Fruit fly (Drosophila melanogaster) whole organism, embryonic: ENCODE measurements around the gene CG13126.
A peak's percentile ranks its signal among the peaks of the same experiment; 100 is the strongest.

Experiments used
- Antp ChIP-seq: fragments of 200-800 bp; sonication (Bioruptor generic); optimal IDR thresholded peaks from 3 replicates; lab custom pipeline; 2016; ENCODE audit warnings: missing biosample characterization, missing genetic modification characterization
- BEAF-32 ChIP-seq: fragments of 200-800 bp; sonication (Bioruptor generic); optimal IDR thresholded peaks from 3 replicates; lab custom pipeline; 2017; ENCODE audit warnings: missing biosample characterization, missing genetic modification characterization, mild to moderate bottlenecking, moderate library complexity, missing genetic modification reagents
- CG10431 ChIP-seq: fragments of 200-800 bp; sonication (Bioruptor generic); optimal IDR thresholded peaks from 3 replicates; lab custom pipeline; 2018; ENCODE audit warnings: missing biosample characterization, mild to moderate bottlenecking, missing genetic modification characterization
- CG10565 ChIP-seq: fragments of 200-800 bp; sonication (Bioruptor generic); optimal IDR thresholded peaks from 3 replicates; lab custom pipeline; 2016; ENCODE audit warnings: missing biosample characterization, mild to moderate bottlenecking, missing genetic modification characterization
- CG10654 ChIP-seq: fragments of 200-800 bp; sonication (Bioruptor generic); optimal IDR thresholded peaks from 2 replicates; lab custom pipeline; 2016; ENCODE audit warnings: missing biosample characterization, missing genetic modification characterization
- CG11093 ChIP-seq: fragments of 200-800 bp; sonication (Bioruptor generic); IDR thresholded peaks from 3 replicates; pipeline ENCODE4 v1.3.6; 2022; ENCODE audit warnings: missing biosample characterization, missing genetic modification characterization
- CG11247 ChIP-seq: fragments of 200-800 bp; sonication (Bioruptor generic); IDR thresholded peaks from 2 replicates; pipeline ENCODE4 v1.3.6; 2022; ENCODE audit warnings: missing biosample characterization, missing genetic modification characterization
- CG13296 ChIP-seq: fragments of 200-800 bp; sonication (Bioruptor generic); optimal IDR thresholded peaks from 3 replicates; lab custom pipeline; 2018; ENCODE audit warnings: missing biosample characterization, mild to moderate bottlenecking, missing genetic modification characterization
- CG15696 ChIP-seq: fragments of 200-800 bp; sonication (Bioruptor generic); optimal IDR thresholded peaks from 2 replicates; lab custom pipeline; 2019; ENCODE audit warnings: missing biosample characterization, mild to moderate bottlenecking, missing genetic modification characterization, moderate library complexity
- CG18619 ChIP-seq: fragments of 200-800 bp; sonication (Bioruptor generic); optimal IDR thresholded peaks from 3 replicates; lab custom pipeline; 2017; ENCODE audit warnings: missing biosample characterization, mild to moderate bottlenecking, missing genetic modification characterization
- CG3065 ChIP-seq: fragments of 200-800 bp; sonication (Bioruptor generic); optimal IDR thresholded peaks from 2 replicates; lab custom pipeline; 2016; ENCODE audit warnings: missing biosample characterization, missing genetic modification characterization
- CG3995 ChIP-seq: fragments of 200-800 bp; sonication (Bioruptor generic); optimal IDR thresholded peaks from 3 replicates; lab custom pipeline; 2016; ENCODE audit warnings: missing biosample characterization, missing genetic modification characterization
- CG6272 ChIP-seq: fragments of 200-800 bp; sonication (Bioruptor generic); IDR thresholded peaks from 2 replicates; pipeline ENCODE4 v1.3.6; 2022; ENCODE audit warnings: missing biosample characterization, missing genetic modification characterization
- CG6683 ChIP-seq: fragments of 200-800 bp; sonication (Bioruptor generic); optimal IDR thresholded peaks from 2 replicates; lab custom pipeline; 2017; ENCODE audit warnings: missing biosample characterization, mild to moderate bottlenecking, missing genetic modification characterization, missing genetic modification reagents
- CG6791 ChIP-seq: fragments of 200-800 bp; sonication (Bioruptor generic); IDR thresholded peaks from 3 replicates; pipeline ENCODE4 v1.3.6; 2022; ENCODE audit warnings: missing biosample characterization, missing genetic modification characterization; ENCODE audit not compliant: partially characterized antibody
- CG7963 ChIP-seq: fragments of 200-800 bp; sonication (Bioruptor generic); IDR thresholded peaks from 3 replicates; pipeline ENCODE4 v1.3.6; 2022; ENCODE audit warnings: missing biosample characterization, missing genetic modification characterization; ENCODE audit not compliant: partially characterized antibody
- CG8281 ChIP-seq: fragments of 200-800 bp; sonication (Bioruptor generic); optimal IDR thresholded peaks from 2 replicates; lab custom pipeline; 2018; ENCODE audit warnings: missing biosample characterization, mild to moderate bottlenecking, missing genetic modification characterization, moderate library complexity
- CG9609 ChIP-seq: fragments of 200-800 bp; sonication (Bioruptor generic); optimal IDR thresholded peaks from 3 replicates; lab custom pipeline; 2016; ENCODE audit warnings: missing biosample characterization, missing genetic modification characterization
- CrebB ChIP-seq: fragments of 200-800 bp; sonication (Bioruptor generic); optimal IDR thresholded peaks from 3 replicates; lab custom pipeline; 2018; ENCODE audit warnings: missing biosample characterization, mild to moderate bottlenecking, missing genetic modification characterization
- Dbx ChIP-seq: fragments of 200-800 bp; sonication (Bioruptor generic); IDR thresholded peaks from 3 replicates; pipeline ENCODE4 v1.3.6; 2022; ENCODE audit warnings: missing biosample characterization, missing genetic modification characterization
- Dp ChIP-seq: fragments of 200-800 bp; sonication (Bioruptor generic); optimal IDR thresholded peaks from 2 replicates; lab custom pipeline; 2018; ENCODE audit warnings: missing biosample characterization, mild to moderate bottlenecking, missing genetic modification characterization, moderate library complexity
- HLH3B ChIP-seq: fragments of 200-800 bp; sonication (Bioruptor generic); IDR thresholded peaks from 2 replicates; pipeline ENCODE4 v1.3.6; 2022; ENCODE audit warnings: missing biosample characterization, missing genetic modification characterization
- Hr3 ChIP-seq: fragments of 200-800 bp; sonication (Bioruptor generic); optimal IDR thresholded peaks from 3 replicates; lab custom pipeline; 2016; ENCODE audit warnings: missing biosample characterization, missing genetic modification characterization
- Hsf ChIP-seq: fragments of 200-800 bp; sonication (Bioruptor generic); optimal IDR thresholded peaks from 3 replicates; lab custom pipeline; 2016; ENCODE audit warnings: missing biosample characterization, missing genetic modification characterization
- Med ChIP-seq: fragments of 200-800 bp; sonication (Bioruptor generic); peaks from one replicate; lab custom pipeline; 2016; ENCODE audit warnings: missing biosample characterization, missing genetic modification characterization, mild to moderate bottlenecking, inconsistent platforms, moderate library complexity
- Sox100B ChIP-seq: fragments of 200-800 bp; sonication (Bioruptor generic); optimal IDR thresholded peaks from 3 replicates; lab custom pipeline; 2018; ENCODE audit warnings: missing biosample characterization, mild to moderate bottlenecking, missing genetic modification characterization
- Spps ChIP-seq: fragments of 200-800 bp; sonication (Bioruptor generic); optimal IDR thresholded peaks from 2 replicates; lab custom pipeline; 2018; ENCODE audit warnings: missing biosample characterization, mild to moderate bottlenecking, missing genetic modification characterization
- chinmo ChIP-seq: fragments of 200-800 bp; sonication (Bioruptor generic); IDR thresholded peaks from 4 replicates; pipeline ENCODE4 v1.3.6; 2022; ENCODE audit warnings: missing biosample characterization, missing genetic modification characterization; ENCODE audit not compliant: partially characterized antibody
- cwo ChIP-seq: fragments of 200-800 bp; sonication (Bioruptor generic); optimal IDR thresholded peaks from 3 replicates; lab custom pipeline; 2017; ENCODE audit warnings: missing biosample characterization, missing genetic modification characterization, mild to moderate bottlenecking, moderate library complexity, missing genetic modification reagents
- dysf ChIP-seq: fragments of 200-800 bp; sonication (Bioruptor generic); IDR thresholded peaks from 3 replicates; pipeline ENCODE4 v1.3.6; 2022; ENCODE audit warnings: missing biosample characterization, missing genetic modification characterization
- esg ChIP-seq: fragments of 200-800 bp; sonication (Bioruptor generic); conservative IDR thresholded peaks from 2 replicates; pipeline ENCODE4 v1.3.6; 2022; ENCODE audit warnings: missing biosample characterization, missing genetic modification characterization
- ewg ChIP-seq: fragments of 200-800 bp; sonication (Bioruptor generic); optimal IDR thresholded peaks from 3 replicates; lab custom pipeline; 2017; ENCODE audit warnings: mild to moderate bottlenecking, missing biosample characterization, missing genetic modification reagents, missing genetic modification characterization
- grn ChIP-seq: fragments of 200-800 bp; sonication (Bioruptor generic); optimal IDR thresholded peaks from 3 replicates; lab custom pipeline; 2017; ENCODE audit warnings: missing biosample characterization, missing genetic modification characterization
- ken ChIP-seq: fragments of 200-800 bp; sonication (Bioruptor generic); IDR thresholded peaks from 3 replicates; pipeline ENCODE4 v1.3.6; 2022; ENCODE audit warnings: missing biosample characterization, missing genetic modification characterization
- klu ChIP-seq: fragments of 200-800 bp; sonication (Bioruptor generic); IDR thresholded peaks from 2 replicates; pipeline ENCODE4 v1.3.6; 2022; ENCODE audit warnings: missing biosample characterization, missing genetic modification characterization
- lab ChIP-seq: fragments of 200-800 bp; sonication (Bioruptor generic); optimal IDR thresholded peaks from 3 replicates; lab custom pipeline; 2017; ENCODE audit warnings: missing biosample characterization, missing genetic modification characterization, mild to moderate bottlenecking, moderate library complexity, missing genetic modification reagents
- lbe ChIP-seq: fragments of 200-800 bp; sonication (Bioruptor generic); optimal IDR thresholded peaks from 2 replicates; lab custom pipeline; 2016; ENCODE audit warnings: missing biosample characterization, mild to moderate bottlenecking, missing genetic modification characterization
- mam ChIP-seq: fragments of 200-800 bp; sonication (Bioruptor generic); optimal IDR thresholded peaks from 3 replicates; lab custom pipeline; 2016; ENCODE audit warnings: missing biosample characterization, missing genetic modification characterization
- nau ChIP-seq: fragments of 200-800 bp; sonication (Bioruptor generic); optimal IDR thresholded peaks from 3 replicates; lab custom pipeline; 2017; ENCODE audit warnings: missing biosample characterization, mild to moderate bottlenecking, missing genetic modification characterization, missing genetic modification reagents
- pan ChIP-seq, 4 experiments: fragments of >200 bp in 3 of 4; fragments of 200-800 bp in 1 of 4; sonication (Bioruptor generic) in 1 of 4; optimal IDR thresholded peaks in 3 of 4; IDR thresholded peaks in 1 of 4; 2 replicates each; pipeline versions ENCODE4 v1.3.6 to Lab custom; 2017 to 2022; ENCODE audit warnings: missing biosample characterization in 2 of 4, missing genetic modification characterization in 2 of 4, mixed read lengths in 1 of 4
- pzg ChIP-seq: fragments of 200-800 bp; sonication (Bioruptor generic); optimal IDR thresholded peaks from 3 replicates; lab custom pipeline; 2018; ENCODE audit warnings: missing biosample characterization, mild to moderate bottlenecking, missing genetic modification characterization, moderate library complexity
- repo ChIP-seq: fragments of 200-800 bp; sonication (Bioruptor generic); optimal IDR thresholded peaks from 2 replicates; lab custom pipeline; 2016; ENCODE audit warnings: missing biosample characterization, missing genetic modification characterization
- ro ChIP-seq: fragments of 200-800 bp; sonication (Bioruptor generic); IDR thresholded peaks from 2 replicates; pipeline ENCODE4 v1.3.6; 2022; ENCODE audit warnings: missing biosample characterization, missing genetic modification characterization
- sc ChIP-seq, 3 experiments: fragments of >200 bp in 2 of 3; fragments of 200-800 bp in 1 of 3; sonication (Bioruptor generic) in 1 of 3; optimal IDR thresholded peaks; 2 replicates in 2 of 3; 3 replicates in 1 of 3; lab custom pipeline; 2017; ENCODE audit warnings: mild to moderate bottlenecking in 1 of 3, missing biosample characterization in 1 of 3, missing genetic modification characterization in 1 of 3, missing genetic modification reagents in 1 of 3
- schlank ChIP-seq: fragments of 200-800 bp; sonication (Bioruptor generic); optimal IDR thresholded peaks from 2 replicates; lab custom pipeline; 2018; ENCODE audit warnings: missing biosample characterization, mild to moderate bottlenecking, missing genetic modification characterization
- slp2 ChIP-seq: fragments of 200-800 bp; sonication (Bioruptor generic); optimal IDR thresholded peaks from 2 replicates; lab custom pipeline; 2016; ENCODE audit warnings: missing biosample characterization, missing genetic modification characterization
- tup ChIP-seq: fragments of 200-800 bp; sonication (Bioruptor generic); optimal IDR thresholded peaks from 2 replicates; lab custom pipeline; 2016; ENCODE audit warnings: missing biosample characterization, mild to moderate bottlenecking, missing genetic modification characterization, moderate library complexity
- zen ChIP-seq: fragments of 200-800 bp; sonication (Bioruptor generic); optimal IDR thresholded peaks from 3 replicates; lab custom pipeline; 2018; ENCODE audit warnings: missing biosample characterization, mild to moderate bottlenecking, missing genetic modification characterization, moderate library complexity

CG13126 gene

dm6 chr2L:9938631-9939256 lies 15.2 kb downstream of the CG13126 start, which contains the start of the genes Datp and CG4619 (continued):
- TF ChIP-seq CG6791 = peak; percentile 65; the same call in 1 of the 3 replicates
- TF ChIP-seq CG18619 (GFP tag; lab: Kevin White, UChicago) = peak; percentile 54
- no peak for TF ChIP-seq chinmo
- peak; percentile 96 for TF ChIP-seq Med (GFP tag; lab: Kevin White, UChicago)
- peak; percentile 36 for TF ChIP-seq CG3995 (GFP tag; lab: Kevin White, UChicago)
- peak; percentile 12 for TF ChIP-seq CG10654 (GFP tag; lab: Kevin White, UChicago)
- no peak for TF ChIP-seq tup
- TF ChIP-seq repo (GFP tag; lab: Kevin White, UChicago) = peak; percentile 16
- TF ChIP-seq cwo = no peak
- peak; percentile 67 for TF ChIP-seq zen (tag; lab: Kevin White, UChicago)
- TF ChIP-seq grn (GFP tag; lab: Kevin White, UChicago) = no peak
- peak; percentile 64 for TF ChIP-seq lab
- TF ChIP-seq dysf (GFP tag; lab: Robert Waterston, UW) = peak; percentile 55; the same call in 2 of the 3 replicates
- no peak for TF ChIP-seq nau (GFP tag; lab: Kevin White, UChicago)
- no peak for TF ChIP-seq esg (GFP tag; lab: Robert Waterston, UW)
- TF ChIP-seq CG6683 (GFP tag; lab: Kevin White, UChicago) = no peak
- no peak for TF ChIP-seq CrebB
- TF ChIP-seq CG11247 (GFP tag; lab: Robert Waterston, UW) = peak; percentile 21; the same call in 1 of the 2 replicates
- TF ChIP-seq CG3065 = no peak
- no peak for TF ChIP-seq CG10565
- no peak for TF ChIP-seq slp2 (GFP tag; lab: Kevin White, UChicago)
- no peak for TF ChIP-seq Spps
- TF ChIP-seq CG11093 = no peak
- TF ChIP-seq ken (GFP tag; lab: Robert Waterston, UW) = peak; percentile 53; the same call in 2 of the 3 replicates
- no peak for TF ChIP-seq CG6272 (GFP tag; lab: Robert Waterston, UW)
- no peak for TF ChIP-seq klu (GFP tag; lab: Robert Waterston, UW)
- TF ChIP-seq lbe (GFP tag; lab: Kevin White, UChicago) = peak; percentile 21
- peak; percentile 23 for TF ChIP-seq Hsf
- TF ChIP-seq BEAF-32 = peak; percentile 23
- TF ChIP-seq ro (GFP tag; lab: Robert Waterston, UW) = no peak
- TF ChIP-seq Hr3 (GFP tag; lab: Kevin White, UChicago) = no peak
- TF ChIP-seq sc (optimal IDR thresholded peaks at IDR 0.05; lab: Kevin White, UChicago) = no peak
- no peak for TF ChIP-seq sc (GFP tag; optimal IDR thresholded peaks at IDR 0.05; lab: Kevin White, UChicago)
- peak; percentile 51 for TF ChIP-seq CG9609 (GFP tag; lab: Kevin White, UChicago)
- TF ChIP-seq Dbx (GFP tag; lab: Robert Waterston, UW) = peak; percentile 62; the same call in 2 of the 3 replicates
- TF ChIP-seq schlank (tag; lab: Kevin White, UChicago) = no peak
- TF ChIP-seq Antp (GFP tag; lab: Kevin White, UChicago) = peak; percentile 33
- no peak for TF ChIP-seq CG8281 (tag; lab: Kevin White, UChicago)
- TF ChIP-seq pzg = peak; percentile 79
- TF ChIP-seq CG13296 (GFP tag; lab: Kevin White, UChicago) = no peak
- TF ChIP-seq pan (optimal IDR thresholded peaks at IDR 0.05; lab: Kevin White, UChicago) = no peak
- TF ChIP-seq pan (GFP tag; optimal IDR thresholded peaks at IDR 0.05 in 1 of 2, IDR thresholded peaks at IDR 0.05 in 1 of 2) = no peak
- peak; percentile 0 for TF ChIP-seq ewg
- peak; percentile 68 for TF ChIP-seq CG10431 (GFP tag; lab: Kevin White, UChicago)
- TF ChIP-seq mam (GFP tag; lab: Kevin White, UChicago) = peak; percentile 63
- no peak; the same call in 2 of the 3 replicates for TF ChIP-seq CG7963 (GFP tag; lab: Robert Waterston, UW)
- 0 out of 2 replicates have a peak, but pooled peaks have one; percentile 25 for TF ChIP-seq HLH3B (GFP tag; lab: Robert Waterston, UW)
- no peak for TF ChIP-seq CG15696
- no peak for TF ChIP-seq Sox100B
- TF ChIP-seq Dp (GFP tag; lab: Kevin White, UChicago) = peak; percentile 17
